Fruit fly (Drosophila melanogaster): ENCODE results near the gene CG14441.

Gene CG14441

dm6 chrX:6656023-6656594 lies 43.2 kb upstream of the CG14441 start (continued):
- TF ChIP-seq lbe (GFP tag; optimal IDR thresholded peaks at IDR 0.05) (peak; percentile 76), CG15601 (tag; optimal IDR thresholded peaks at IDR 0.05) (peak; percentile 49), NC2α (GFP tag; optimal IDR thresholded peaks at IDR 0.05) (peak; percentile 34), CG6254 (GFP tag; optimal IDR thresholded peaks at IDR 0.05) (peak; percentile 47), ase (GFP tag; IDR thresholded peaks at IDR 0.05) (0 out of 3 replicates have a peak, but pooled peaks have one; percentile 32), CG4854 (GFP tag; optimal IDR thresholded peaks at IDR 0.05) (peak; percentile 80), vfl (GFP tag; optimal IDR thresholded peaks at IDR 0.05) (peak; percentile 72), CG30431 (GFP tag; optimal IDR thresholded peaks at IDR 0.05) (peak; percentile 76), sob (GFP tag; IDR thresholded peaks at IDR 0.05) (peak; percentile 80), Trl (optimal IDR thresholded peaks at IDR 0.05) (no peak), Trl (GFP tag; optimal IDR thresholded peaks at IDR 0.05) (peak; percentile 81), wor (GFP tag; IDR thresholded peaks at IDR 0.05) (peak; percentile 71), Lpt (GFP tag; optimal IDR thresholded peaks at IDR 0.05) (no peak), CG4282 (GFP tag; optimal IDR thresholded peaks at IDR 0.05) (no peak), CG6654 (GFP tag; optimal IDR thresholded peaks at IDR 0.05) (peak; percentile 59), disco-r (GFP tag; optimal IDR thresholded peaks at IDR 0.05) (peak; percentile 65), Kr (GFP tag; optimal IDR thresholded peaks at IDR 0.05) (no peak), dati (GFP tag; IDR thresholded peaks at IDR 0.05) (no peak), CG18011 (GFP tag; optimal IDR thresholded peaks at IDR 0.05) (peak; percentile 58), z (GFP tag; IDR thresholded peaks at IDR 0.05) (no peak), NFAT (GFP tag; IDR thresholded peaks at IDR 0.05) (0 out of 2 replicates have a peak, but pooled peaks have one; percentile 48), usp (GFP tag; optimal IDR thresholded peaks at IDR 0.05) (no peak), CG3065 (GFP tag; optimal IDR thresholded peaks at IDR 0.05) (peak; percentile 15), lola (GFP tag; optimal IDR thresholded peaks at IDR 0.05) (peak in 1 of 3 experiments; percentile 61), Antp (GFP tag; optimal IDR thresholded peaks at IDR 0.05) (peak; percentile 80), amos (GFP tag; IDR thresholded peaks at IDR 0.05; ENCODE audit: partially characterized antibody) (no peak), CG34376 (GFP tag; optimal IDR thresholded peaks at IDR 0.05) (peak; percentile 53), CG17385 (GFP tag; optimal IDR thresholded peaks at IDR 0.05) (peak; percentile 82), crol (GFP tag; IDR thresholded peaks at IDR 0.05) (no peak), Ets65A (GFP tag) (peak; percentile 97), NC2β (GFP tag; optimal IDR thresholded peaks at IDR 0.05) (peak; percentile 40), CG30020 (tag; optimal IDR thresholded peaks at IDR 0.05) (peak; percentile 42), H15 (GFP tag; IDR thresholded peaks at IDR 0.05) (peak; percentile 65; the same call in 2 of the 3 replicates), Vsx1 (GFP tag; optimal IDR thresholded peaks at IDR 0.05) (peak; percentile 62), CG17829 (tag; optimal IDR thresholded peaks at IDR 0.05) (peak; percentile 85), CG10431 (GFP tag; optimal IDR thresholded peaks at IDR 0.05) (no peak), Side (GFP tag; optimal IDR thresholded peaks at IDR 0.05) (peak; percentile 73), CG7357 (GFP tag; IDR thresholded peaks at IDR 0.05) (peak; percentile 67; the same call in 2 of the 3 replicates), CG12769 (tag; optimal IDR thresholded peaks at IDR 0.05) (peak; percentile 85), CG11247 (GFP tag; IDR thresholded peaks at IDR 0.05) (peak; percentile 75), CG16863 (GFP tag; optimal IDR thresholded peaks at IDR 0.05) (peak; percentile 76), abd-A (tag; optimal IDR thresholded peaks at IDR 0.05) (no peak), lmd (GFP tag; IDR thresholded peaks at IDR 0.05) (peak; percentile 87), TFAM (GFP tag; optimal IDR thresholded peaks at IDR 0.05) (peak; percentile 22), ato (GFP tag; IDR thresholded peaks at IDR 0.05; ENCODE audit: partially characterized antibody) (no peak), nmo (GFP tag; optimal IDR thresholded peaks at IDR 0.05) (peak; percentile 91), ERR (GFP tag; optimal IDR thresholded peaks at IDR 0.05) (peak; percentile 69), Bteb2 (GFP tag; optimal IDR thresholded peaks at IDR 0.05) (peak; percentile 78), odd (GFP tag; optimal IDR thresholded peaks at IDR 0.05) (peak; percentile 78), pnt (GFP tag; optimal IDR thresholded peaks at IDR 0.05) (peak; percentile 62), CoRest (tag; optimal IDR thresholded peaks at IDR 0.05) (peak; percentile 88)

Measured in whole organism, embryonic.